Worm (Caenorhabditis elegans): ENCODE data around the gene tag-65.

- TF ChIP-seq blmp-1 (tag; optimal IDR thresholded peaks at IDR 0.05) (no peak), ces-1 (GFP tag; optimal IDR thresholded peaks at IDR 0.05) (no peak), nhr-12 (tag; optimal IDR thresholded peaks at IDR 0.05) (no peak), flh-1 (GFP tag; optimal IDR thresholded peaks at IDR 0.05) (no peak), mab-5 (tag; optimal IDR thresholded peaks at IDR 0.05) (no peak), hlh-1 (tag; optimal IDR thresholded peaks at IDR 0.05) (no peak), mep-1 (tag; optimal IDR thresholded peaks at IDR 0.05) (no peak), snpc-4 (tag; optimal IDR thresholded peaks at IDR 0.05) (no peak), lsy-2 (tag; optimal IDR thresholded peaks at IDR 0.05) (no peak), sptf-1 (tag; optimal IDR thresholded peaks at IDR 0.05) (no peak)
Observed at ce11 chrV:13654394-13654792, 24.0 kb downstream of the tag-65 start.
